Fruit fly (Drosophila melanogaster): ENCODE results near the gene btn.

DNA sequence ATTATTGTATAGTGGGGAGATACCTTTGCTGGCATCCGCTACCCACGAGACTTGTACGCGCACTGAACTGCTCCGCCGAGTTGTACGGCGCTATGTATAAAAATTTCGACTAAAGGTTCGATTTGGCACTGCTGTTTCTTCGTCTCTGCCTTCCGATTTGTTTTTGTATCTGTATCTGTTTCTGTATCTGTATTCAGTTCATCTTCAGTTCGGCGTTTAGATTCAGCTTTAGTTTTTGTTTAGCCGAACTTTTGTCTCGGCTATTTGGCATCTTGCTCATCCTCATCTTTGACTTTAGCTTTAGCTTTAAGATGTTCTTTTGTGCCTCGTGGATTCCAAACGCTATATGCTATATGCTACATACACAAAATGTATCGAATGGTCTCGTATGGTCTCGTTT lies 23.9 kb downstream of the btn start, which contains the start of gene sit:
- TF ChIP-seq hbn (GFP tag; IDR thresholded peaks at IDR 0.05; ENCODE audit: partially characterized antibody) (no peak), phol (tag; optimal IDR thresholded peaks at IDR 0.05) (no peak), Gug (GFP tag; IDR thresholded peaks at IDR 0.05) (no peak), CG32767 (GFP tag; IDR thresholded peaks at IDR 0.05) (no peak), CG5953 (GFP tag; IDR thresholded peaks at IDR 0.05) (no peak), az2 (GFP tag; optimal IDR thresholded peaks at IDR 0.05) (no peak)

Measured in whole organism, embryonic.